Worm (Caenorhabditis elegans) whole organism, early embryonic: Measurements from ENCODE around the gene nrf-6.
A peak's percentile ranks its signal among the peaks of the same experiment; 100 is the strongest.

ENCODE experiments used
- B0310.2 ChIP-seq: sonication (generic microtip); optimal IDR thresholded peaks from 2 replicates; lab custom pipeline; 2016; ENCODE audit warnings: mild to moderate bottlenecking, missing genetic modification characterization, missing compliant biosample characterization
- F13C5.2 ChIP-seq: sonication (generic microtip); optimal IDR thresholded peaks from 2 replicates; lab custom pipeline; 2017; ENCODE audit warnings: mild to moderate bottlenecking, missing genetic modification characterization, inconsistent platforms, missing compliant biosample characterization
- aly-1 ChIP-seq: sonication (generic microtip); optimal IDR thresholded peaks from 2 replicates; lab custom pipeline; 2016; ENCODE audit warnings: missing genetic modification characterization, missing compliant biosample characterization
- ama-1 ChIP-seq: fragments of 150-350 bp; optimal IDR thresholded peaks from 2 replicates; lab custom pipeline; 2014
- ceh-13 ChIP-seq: fragments of 200-800 bp; sonication (Bioruptor generic); optimal IDR thresholded peaks from 2 replicates; lab custom pipeline; 2018; ENCODE audit warnings: mild to moderate bottlenecking, missing genetic modification characterization, missing compliant biosample characterization
- ceh-36 ChIP-seq: sonication (generic microtip); optimal IDR thresholded peaks from 2 replicates; lab custom pipeline; 2016; ENCODE audit warnings: missing genetic modification characterization, inconsistent platforms, missing compliant biosample characterization
- ets-7 ChIP-seq: sonication (generic microtip); optimal IDR thresholded peaks from 2 replicates; lab custom pipeline; 2016; ENCODE audit warnings: missing genotype, missing genetic modification characterization, missing compliant biosample characterization
- flt-1 ChIP-seq: fragments of 200-800 bp; sonication (Bioruptor generic); IDR thresholded peaks from 2 replicates; pipeline ENCODE4 v1.3.6; 2022; ENCODE audit warnings: missing genetic modification characterization, missing compliant biosample characterization
- hmbx-1 ChIP-seq: sonication (generic microtip); optimal IDR thresholded peaks from 2 replicates; lab custom pipeline; 2016; ENCODE audit warnings: mild to moderate bottlenecking, missing genetic modification characterization, missing compliant biosample characterization
- hmg-4 ChIP-seq: fragments of 200-800 bp; sonication (Bioruptor generic); optimal IDR thresholded peaks from 2 replicates; lab custom pipeline; 2018; ENCODE audit warnings: mild to moderate bottlenecking, missing genetic modification characterization, missing compliant biosample characterization
- hnd-1 ChIP-seq: sonication (generic microtip); optimal IDR thresholded peaks from 2 replicates; lab custom pipeline; 2016; ENCODE audit warnings: missing genetic modification characterization, missing compliant biosample characterization
- pes-1 ChIP-seq: fragments of 200-800 bp; sonication (Bioruptor generic); IDR thresholded peaks from 2 replicates; pipeline ENCODE4 v1.3.6; 2022; ENCODE audit warnings: missing genetic modification reagents, missing genetic modification characterization, missing compliant biosample characterization
- scrt-1 ChIP-seq: fragments of 200-800 bp; sonication (Bioruptor generic); IDR thresholded peaks from 2 replicates; pipeline ENCODE4 v1.3.6; 2022; ENCODE audit warnings: missing genetic modification characterization, missing compliant biosample characterization
- sea-1 ChIP-seq: fragments of 200-800 bp; sonication (Bioruptor generic); conservative IDR thresholded peaks from 2 replicates; pipeline ENCODE4 v1.3.6; 2022; ENCODE audit warnings: missing genetic modification characterization, missing compliant biosample characterization
- tbx-11 ChIP-seq: fragments of 200-800 bp; sonication (Bioruptor generic); IDR thresholded peaks from 2 replicates; pipeline ENCODE4 v1.3.6; 2022; ENCODE audit warnings: missing genetic modification characterization, missing compliant biosample characterization
- tbx-37 ChIP-seq: fragments of 200-800 bp; sonication (Bioruptor generic); conservative IDR thresholded peaks from 2 replicates; pipeline ENCODE4 v1.3.6; 2022; ENCODE audit warnings: missing genetic modification reagents, missing genetic modification characterization, missing compliant biosample characterization
- tra-4 ChIP-seq: sonication (generic microtip); optimal IDR thresholded peaks from 2 replicates; lab custom pipeline; 2017; ENCODE audit warnings: missing genetic modification characterization, missing compliant biosample characterization

nrf-6 gene

ce11 chrII:8034008-8034407 lies 1.5 kb upstream of the nrf-6 start:
- TF ChIP-seq ets-7: no peak

DNA sequence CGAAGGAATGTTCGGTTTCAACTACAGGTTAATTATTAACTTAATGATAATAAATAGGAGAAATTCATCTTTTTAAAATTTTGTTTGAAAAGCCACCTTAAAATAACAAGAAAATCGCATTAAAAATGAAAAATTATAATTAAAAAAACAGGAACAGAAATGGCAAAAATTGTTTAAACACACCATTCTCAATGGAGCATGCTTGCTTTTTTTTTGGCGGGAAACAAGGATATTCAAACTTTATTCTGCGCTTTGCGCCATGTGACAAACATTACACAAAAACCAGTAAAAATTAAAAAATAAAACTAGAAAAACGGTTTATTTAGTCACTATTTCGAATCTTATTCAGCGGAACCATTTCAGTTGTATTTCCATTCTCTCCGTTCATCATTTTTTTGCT lies 3.8 kb downstream of the nrf-6 start:
- TF ChIP-seq hmbx-1 (no peak), scrt-1 (GFP tag; lab: Robert Waterston, UW) (no peak), hmg-4 (GFP tag; lab: Kevin White, UChicago) (no peak), tra-4 (tag; lab: Kevin White, UChicago) (no peak), pes-1 (GFP tag; lab: Robert Waterston, UW) (no peak), ceh-36 (no peak), ceh-13 (GFP tag; lab: Kevin White, UChicago) (no peak), ama-1 (lab: Kevin White, UChicago) (no peak), aly-1 (tag; lab: Kevin White, UChicago) (no peak), hnd-1 (tag; lab: Kevin White, UChicago) (no peak), tbx-37 (GFP tag; lab: Robert Waterston, UW) (no peak), ets-7 (no peak), tbx-11 (no peak), F13C5.2 (tag; lab: Kevin White, UChicago) (no peak), flt-1 (no peak), sea-1 (GFP tag; lab: Robert Waterston, UW) (no peak), B0310.2 (tag; lab: Kevin White, UChicago) (no peak)

DNA sequence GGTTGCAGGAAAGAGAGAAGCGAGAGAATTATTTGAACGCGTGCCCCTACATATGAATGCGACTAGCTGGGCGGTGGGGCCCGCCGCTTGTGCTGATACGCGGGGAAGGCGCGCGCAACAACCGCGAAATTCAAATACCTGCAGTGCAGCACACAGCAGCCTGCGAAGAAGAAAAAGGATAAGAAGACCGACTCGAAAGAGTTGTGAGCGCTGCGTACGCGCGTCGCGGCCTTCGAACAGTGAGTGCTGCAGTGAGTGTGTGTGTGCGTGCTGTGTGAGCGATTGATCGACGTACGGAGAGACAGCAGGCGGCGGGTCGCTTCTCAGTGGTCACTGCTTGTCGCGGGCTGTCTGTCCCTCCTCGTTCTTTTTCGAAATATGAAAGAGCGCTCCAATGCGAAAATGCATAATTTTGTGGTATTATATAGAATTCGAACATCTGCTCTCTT lies 4.2 kb downstream of the nrf-6 start:
- TF ChIP-seq F13C5.2 (tag; lab: Kevin White, UChicago) (peak; percentile 63), sea-1 (GFP tag; lab: Robert Waterston, UW) (no peak; the same call in 1 of the 2 replicates), scrt-1 (GFP tag; lab: Robert Waterston, UW) (peak; percentile 59; the same call in 1 of the 2 replicates), B0310.2 (tag; lab: Kevin White, UChicago) (peak; percentile 26), hnd-1 (tag; lab: Kevin White, UChicago) (no peak), pes-1 (GFP tag; lab: Robert Waterston, UW) (peak; percentile 24; the same call in 1 of the 2 replicates), aly-1 (tag; lab: Kevin White, UChicago) (peak; percentile 80), ets-7 (peak; percentile 35), hmg-4 (GFP tag; lab: Kevin White, UChicago) (peak; percentile 95)

ce11 chrII:8027663-8028062 lies 4.8 kb downstream of the nrf-6 start, which contains the start of gene swsn-7:
swsn-7 (minus strand) TSS chrII:8027763.
- TF ChIP-seq sea-1 (GFP tag; lab: Robert Waterston, UW) (no peak), pes-1 (GFP tag; lab: Robert Waterston, UW) (no peak), hmg-4 (GFP tag; lab: Kevin White, UChicago) (no peak), B0310.2 (tag; lab: Kevin White, UChicago) (no peak), F13C5.2 (tag; lab: Kevin White, UChicago) (no peak), ceh-36 (no peak), scrt-1 (GFP tag; lab: Robert Waterston, UW) (no peak), tbx-11 (no peak), hnd-1 (tag; lab: Kevin White, UChicago) (no peak), ama-1 (lab: Kevin White, UChicago) (no peak), ets-7 (no peak), aly-1 (tag; lab: Kevin White, UChicago) (no peak), flt-1 (no peak)

ce11 chrII:8022461-8022860 lies 10.0 kb downstream of the nrf-6 start, which contains the start of gene hda-2:
hda-2 (minus strand) TSS chrII:8022561.
- no peak for TF ChIP-seq tra-4 (tag; lab: Kevin White, UChicago)
- no peak for TF ChIP-seq B0310.2 (tag; lab: Kevin White, UChicago)
- TF ChIP-seq tbx-11: no peak
- no peak for TF ChIP-seq ceh-13 (GFP tag; lab: Kevin White, UChicago)
- TF ChIP-seq scrt-1 (GFP tag; lab: Robert Waterston, UW): no peak
- no peak for TF ChIP-seq pes-1 (GFP tag; lab: Robert Waterston, UW)
- TF ChIP-seq flt-1: no peak
- TF ChIP-seq hmg-4 (GFP tag; lab: Kevin White, UChicago): no peak
- no peak for TF ChIP-seq ceh-36
- TF ChIP-seq tbx-37 (GFP tag; lab: Robert Waterston, UW): no peak

ce11 chrII:8020580-8021044 lies 11.9 kb downstream of the nrf-6 start:
- TF ChIP-seq hnd-1 (tag; lab: Kevin White, UChicago): no peak
- no peak for TF ChIP-seq ets-7
- no peak for TF ChIP-seq hmg-4 (GFP tag; lab: Kevin White, UChicago)
- TF ChIP-seq hmbx-1: no peak
- TF ChIP-seq tbx-11: no peak
- TF ChIP-seq ama-1 (lab: Kevin White, UChicago): no peak
- TF ChIP-seq sea-1 (GFP tag; lab: Robert Waterston, UW): no peak
- no peak for TF ChIP-seq tbx-37 (GFP tag; lab: Robert Waterston, UW)
- TF ChIP-seq pes-1 (GFP tag; lab: Robert Waterston, UW): no peak
- TF ChIP-seq tra-4 (tag; lab: Kevin White, UChicago): no peak
- TF ChIP-seq ceh-36: no peak
- no peak for TF ChIP-seq aly-1 (tag; lab: Kevin White, UChicago)
- TF ChIP-seq flt-1: no peak
- no peak for TF ChIP-seq scrt-1 (GFP tag; lab: Robert Waterston, UW)
- TF ChIP-seq F13C5.2 (tag; lab: Kevin White, UChicago): no peak
- TF ChIP-seq ceh-13 (GFP tag; lab: Kevin White, UChicago): no peak

DNA sequence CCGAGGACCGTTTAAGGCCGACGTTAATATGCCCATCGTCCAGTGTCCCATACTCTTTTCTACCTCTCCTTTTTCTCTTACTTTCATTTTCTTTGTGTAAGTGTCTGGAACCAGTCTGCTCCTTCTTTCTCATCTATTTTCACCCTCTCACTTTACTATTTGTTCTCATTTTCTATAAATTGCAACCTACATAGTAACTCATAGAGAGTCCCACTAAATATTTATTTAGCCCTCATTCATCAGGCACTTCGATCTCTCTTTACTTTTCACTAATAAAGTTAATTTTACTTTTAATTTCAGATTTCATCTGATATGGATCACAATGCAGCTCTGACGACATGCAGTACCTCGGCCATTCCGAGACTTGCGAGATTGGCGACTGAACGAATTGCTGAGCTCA lies 15.1 kb downstream of the nrf-6 start, which contains the start of gene zyg-11:
Gene zyg-11 (plus strand): TSS at position 301 of the 400 bp plus-strand sequence.
- TF ChIP-seq flt-1: no peak

DNA sequence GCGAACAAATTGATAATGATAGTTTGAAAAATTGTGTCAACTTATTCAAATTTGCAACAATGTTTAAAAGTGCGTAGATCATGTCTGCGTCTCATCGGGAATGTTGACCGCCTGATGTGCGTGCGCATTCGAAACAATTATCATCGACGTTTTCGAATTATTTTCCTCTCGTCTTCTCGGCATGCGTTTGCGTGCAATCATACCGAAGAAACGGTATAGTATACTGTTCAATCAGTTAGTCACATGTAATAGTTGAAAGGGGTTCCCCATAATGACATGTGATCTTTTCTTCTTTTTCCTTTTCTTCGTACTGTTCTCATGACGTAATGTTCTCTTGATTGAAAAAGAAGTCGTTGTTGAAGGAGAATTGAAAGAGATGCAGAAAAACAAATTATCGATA lies 15.7 kb downstream of the nrf-6 start:
- TF ChIP-seq ceh-13 (GFP tag; lab: Kevin White, UChicago) (no peak), B0310.2 (tag; lab: Kevin White, UChicago) (no peak), tra-4 (tag; lab: Kevin White, UChicago) (no peak), sea-1 (GFP tag; lab: Robert Waterston, UW) (no peak), scrt-1 (GFP tag; lab: Robert Waterston, UW) (no peak), F13C5.2 (tag; lab: Kevin White, UChicago) (no peak), pes-1 (GFP tag; lab: Robert Waterston, UW) (no peak), aly-1 (tag; lab: Kevin White, UChicago) (no peak), hmg-4 (GFP tag; lab: Kevin White, UChicago) (no peak), tbx-11 (no peak), ceh-36 (no peak), flt-1 (no peak), hmbx-1 (no peak), hnd-1 (tag; lab: Kevin White, UChicago) (no peak), ets-7 (no peak), ama-1 (lab: Kevin White, UChicago) (no peak), tbx-37 (GFP tag; lab: Robert Waterston, UW) (no peak)
